Worm (Caenorhabditis elegans): ENCODE data around the gene btb-6.

DNA sequence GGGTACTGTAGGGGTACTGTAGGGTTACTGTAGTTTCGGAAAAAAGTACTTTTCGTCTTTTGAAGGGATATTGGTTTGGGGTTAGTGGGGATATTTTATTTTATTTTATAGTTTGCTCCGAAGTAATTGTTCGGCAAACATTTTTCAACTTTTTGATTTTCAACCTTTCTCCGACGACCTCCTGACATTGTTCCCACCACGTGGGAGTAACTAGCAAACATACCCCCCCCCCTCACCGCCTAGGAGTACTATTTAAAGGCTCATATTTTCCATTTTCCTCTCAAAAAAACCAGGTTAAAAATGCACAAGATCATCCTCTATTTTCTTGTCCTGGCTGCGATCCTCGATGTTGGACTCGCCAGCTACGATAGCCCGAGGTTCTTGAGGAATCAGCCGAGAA lies 49.1 kb upstream of the btb-6 start, which contains the start of gene srlf-29:
- TF ChIP-seq dve-1 (tag; optimal IDR thresholded peaks at IDR 0.05), result no peak
- no peak for TF ChIP-seq dmd-4 (tag; optimal IDR thresholded peaks at IDR 0.05; ENCODE audit: borderline replicate concordance)
- no peak for TF ChIP-seq Y22D7AL.16 (tag; optimal IDR thresholded peaks at IDR 0.05)
- no peak for TF ChIP-seq hlh-6 (tag; optimal IDR thresholded peaks at IDR 0.05)
- no peak for TF ChIP-seq nhr-11 (tag; optimal IDR thresholded peaks at IDR 0.05)
- no peak for TF ChIP-seq unc-86 (tag; optimal IDR thresholded peaks at IDR 0.05)
- no peak for TF ChIP-seq ama-1 (optimal IDR thresholded peaks at IDR 0.05)
- TF ChIP-seq ceh-24 (tag; optimal IDR thresholded peaks at IDR 0.05), result no peak
